Worm (Caenorhabditis elegans) whole organism, L3 larva: ENCODE results near the gene dhhc-1.

ENCODE experiments used
- R02D3.7 ChIP-seq: fragments of 150-350 bp; optimal IDR thresholded peaks from 2 replicates; lab custom pipeline; 2014; ENCODE audit warnings: missing biosample characterization, missing genetic modification characterization
- ZK546.5 ChIP-seq: sonication (generic microtip); optimal IDR thresholded peaks from 2 replicates; lab custom pipeline; 2017; ENCODE audit warnings: missing biosample characterization, missing genetic modification characterization
- ceh-16 ChIP-seq: sonication (generic microtip); optimal IDR thresholded peaks from 2 replicates; lab custom pipeline; 2017; ENCODE audit warnings: missing biosample characterization, missing genetic modification characterization
- ceh-28 ChIP-seq: fragments of 150-350 bp; optimal IDR thresholded peaks from 2 replicates; lab custom pipeline; 2014; ENCODE audit warnings: missing biosample characterization, missing genetic modification reagents, missing genetic modification characterization
- ceh-82 ChIP-seq: fragments of 150-350 bp; optimal IDR thresholded peaks from 2 replicates; lab custom pipeline; 2014; ENCODE audit warnings: missing biosample characterization, missing genetic modification characterization
- ceh-9 ChIP-seq: sonication (generic microtip); optimal IDR thresholded peaks from 2 replicates; lab custom pipeline; 2018; ENCODE audit warnings: missing biosample characterization, missing genetic modification characterization
- daf-12 ChIP-seq: fragments of 150-350 bp; optimal IDR thresholded peaks from 2 replicates; lab custom pipeline; 2014; ENCODE audit warnings: missing biosample characterization, missing genetic modification reagents, missing genetic modification characterization
- egl-5 ChIP-seq: fragments of 150-350 bp; optimal IDR thresholded peaks from 2 replicates; lab custom pipeline; 2017; ENCODE audit warnings: missing biosample characterization, missing genetic modification reagents, missing genetic modification characterization, inconsistent platforms
- elt-2 ChIP-seq: sonication (generic microtip); optimal IDR thresholded peaks from 2 replicates; lab custom pipeline; 2016; ENCODE audit warnings: missing genetic modification reagents, mild to moderate bottlenecking, missing genetic modification characterization, missing compliant biosample characterization
- eor-1 ChIP-seq, 2 experiments: fragments of 150-350 bp; optimal IDR thresholded peaks; 2 replicates each; lab custom pipeline; 2014 to 2018; ENCODE audit warnings: missing biosample characterization in 2 of 2, missing genetic modification characterization in 2 of 2
- fkh-10 ChIP-seq: sonication (generic microtip); optimal IDR thresholded peaks from 2 replicates; lab custom pipeline; 2017; ENCODE audit warnings: missing biosample characterization, missing genetic modification reagents, missing genetic modification characterization
- fkh-2 ChIP-seq: fragments of 150-350 bp; optimal IDR thresholded peaks from 2 replicates; lab custom pipeline; 2014; ENCODE audit warnings: missing biosample characterization, missing genetic modification reagents, missing genetic modification characterization
- hmg-11 ChIP-seq: sonication (generic microtip); optimal IDR thresholded peaks from 2 replicates; lab custom pipeline; 2016; ENCODE audit warnings: missing genetic modification characterization, missing compliant biosample characterization
- jun-1 ChIP-seq: fragments of 150-350 bp; optimal IDR thresholded peaks from 2 replicates; lab custom pipeline; 2014; ENCODE audit warnings: missing biosample characterization, missing genetic modification reagents, missing genetic modification characterization
- lin-15B ChIP-seq: fragments of 150-350 bp; optimal IDR thresholded peaks from 2 replicates; lab custom pipeline; 2014; ENCODE audit warnings: missing biosample characterization, missing genetic modification characterization
- lin-39 ChIP-seq: fragments of 150-350 bp; optimal IDR thresholded peaks from 2 replicates; lab custom pipeline; 2018; ENCODE audit warnings: missing biosample characterization, missing genetic modification reagents, missing genetic modification characterization
- lsy-12 ChIP-seq: sonication (generic microtip); optimal IDR thresholded peaks from 2 replicates; lab custom pipeline; 2016; ENCODE audit warnings: mild to moderate bottlenecking, missing genetic modification characterization, missing compliant biosample characterization
- mml-1 ChIP-seq: fragments of 150-350 bp; sonication (generic microtip); optimal IDR thresholded peaks from 3 replicates; lab custom pipeline; 2014; ENCODE audit warnings: missing biosample characterization, missing genetic modification characterization
- nfya-1 ChIP-seq: sonication (generic microtip); optimal IDR thresholded peaks from 2 replicates; lab custom pipeline; 2017; ENCODE audit warnings: missing genetic modification characterization, mild to moderate bottlenecking, missing compliant biosample characterization, antibody characterized with exemption, moderate library complexity; ENCODE audit not compliant: insufficient read depth
- nhr-11 ChIP-seq: fragments of 150-350 bp; optimal IDR thresholded peaks from 2 replicates; lab custom pipeline; 2014; ENCODE audit warnings: missing biosample characterization, missing genetic modification characterization
- nhr-12 ChIP-seq: fragments of 150-350 bp; optimal IDR thresholded peaks from 2 replicates; lab custom pipeline; 2014; ENCODE audit warnings: missing biosample characterization, missing genetic modification characterization
- nhr-23 ChIP-seq: fragments of 150-350 bp; optimal IDR thresholded peaks from 2 replicates; lab custom pipeline; 2014; ENCODE audit warnings: missing biosample characterization, missing genetic modification reagents, missing genetic modification characterization
- nhr-237 ChIP-seq: fragments of 150-350 bp; optimal IDR thresholded peaks from 2 replicates; lab custom pipeline; 2014; ENCODE audit warnings: missing biosample characterization, missing genetic modification characterization
- nhr-43 ChIP-seq: sonication (generic microtip); optimal IDR thresholded peaks from 2 replicates; lab custom pipeline; 2016; ENCODE audit warnings: mild to moderate bottlenecking, missing genetic modification characterization, missing compliant biosample characterization; ENCODE audit not compliant: poor library complexity, severe bottlenecking
- nhr-77 ChIP-seq: fragments of 150-350 bp; optimal IDR thresholded peaks from 2 replicates; lab custom pipeline; 2014; ENCODE audit warnings: missing biosample characterization, missing genetic modification characterization
- pha-4 ChIP-seq: fragments of 150-350 bp; optimal IDR thresholded peaks from 2 replicates; lab custom pipeline; 2014; ENCODE audit warnings: missing biosample characterization, missing genetic modification reagents, missing genetic modification characterization
- sea-2 ChIP-seq: fragments of 150-350 bp; sonication (generic microtip); optimal IDR thresholded peaks from 4 replicates; lab custom pipeline; 2014; ENCODE audit warnings: missing biosample characterization, missing genetic modification reagents, missing genetic modification characterization
- skn-1 ChIP-seq: fragments of 150-350 bp; optimal IDR thresholded peaks from 2 replicates; lab custom pipeline; 2014; ENCODE audit warnings: missing biosample characterization, missing genetic modification characterization
- snpc-4 ChIP-seq: fragments of 150-350 bp; optimal IDR thresholded peaks from 2 replicates; lab custom pipeline; 2014; ENCODE audit warnings: missing biosample characterization, missing genetic modification characterization
- zag-1 ChIP-seq: fragments of 150-350 bp; optimal IDR thresholded peaks from 2 replicates; lab custom pipeline; 2014; ENCODE audit warnings: missing biosample characterization, missing genetic modification characterization
- ztf-11 ChIP-seq: fragments of 150-350 bp; optimal IDR thresholded peaks from 2 replicates; lab custom pipeline; 2014; ENCODE audit warnings: missing biosample characterization, missing genetic modification characterization

Gene dhhc-1

ce11 chrX:15055914-15056313, 44.3 kb downstream of the dhhc-1 start, which contains the start of gene H03G16.7:
Gene H03G16.7 (minus strand): TSS chrX:15056014.
- TF ChIP-seq jun-1 (no peak), hmg-11 (tag; lab: Kevin White, UChicago) (no peak), snpc-4 (no peak), ceh-9 (tag; lab: Kevin White, UChicago) (no peak), ztf-11 (no peak), ceh-16 (tag; lab: Kevin White, UChicago) (no peak), zag-1 (no peak), egl-5 (tag; lab: Kevin White, UChicago) (no peak), nhr-11 (tag; lab: Kevin White, UChicago) (no peak), elt-2 (no peak), pha-4 (tag; lab: Kevin White, UChicago) (no peak), mml-1 (tag; lab: Kevin White, UChicago) (no peak)
- TF ChIP-seq, all 47 proteins: peak for 0

ce11 chrX:15053223-15053933, 46.8 kb downstream of the dhhc-1 start, which contains the start of gene H03G16.1:
Gene H03G16.1 (plus strand): TSS chrX:15053883.
- TF ChIP-seq nfya-1 (tag; lab: Kevin White, UChicago) (no peak), lin-15B (tag; lab: Kevin White, UChicago) (no peak), fkh-2 (tag; lab: Kevin White, UChicago) (no peak), nhr-23 (tag; lab: Kevin White, UChicago) (no peak), hmg-11 (tag; lab: Kevin White, UChicago) (no peak), ceh-16 (tag; lab: Kevin White, UChicago) (no peak), ceh-82 (tag; lab: Kevin White, UChicago) (no peak), lsy-12 (tag; lab: Kevin White, UChicago) (no peak), R02D3.7 (tag; lab: Kevin White, UChicago) (no peak), ztf-11 (no peak), nhr-11 (tag; lab: Kevin White, UChicago) (no peak), ZK546.5 (tag; lab: Kevin White, UChicago) (no peak), sea-2 (GFP tag; lab: Kevin White, UChicago) (no peak), lin-39 (tag; lab: Kevin White, UChicago) (no peak), eor-1 (tag; optimal IDR thresholded peaks at IDR 0.05; lab: Kevin White, UChicago) (no peak), nhr-77 (no peak), nhr-43 (tag; lab: Kevin White, UChicago) (no peak), jun-1 (no peak), daf-12 (no peak), elt-2 (no peak)
- TF ChIP-seq, all 47 proteins: peak for 0

ce11 chrX:15052385-15052784, 47.8 kb downstream of the dhhc-1 start, which contains the start of gene H03G16.6:
Gene H03G16.6 (plus strand): TSS chrX:15052685.
- TF ChIP-seq hmg-11 (tag; lab: Kevin White, UChicago) (no peak), nhr-12 (tag; lab: Kevin White, UChicago) (no peak), fkh-10 (no peak), sea-2 (GFP tag; lab: Kevin White, UChicago) (no peak), ztf-11 (no peak)

DNA sequence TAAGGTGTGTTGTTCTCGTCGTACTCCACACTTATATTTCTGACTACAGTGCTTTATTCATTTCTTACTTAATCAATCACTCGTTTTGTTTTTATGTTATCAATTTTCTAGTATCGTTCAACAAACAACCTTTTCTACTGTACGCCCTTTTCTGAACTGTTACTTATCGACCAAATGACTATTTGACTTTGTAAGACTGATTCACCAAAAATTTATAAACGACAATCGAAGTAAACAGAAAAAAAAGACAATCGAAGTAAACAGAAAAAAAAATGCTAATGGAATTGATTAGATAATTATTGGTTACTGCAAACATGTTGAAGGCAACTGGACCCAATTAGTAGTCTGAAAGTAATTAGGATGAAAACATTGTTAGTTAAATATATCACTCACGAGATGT, 50.2 kb downstream of the dhhc-1 start:
- TF ChIP-seq snpc-4 (no peak), lin-39 (tag; lab: Kevin White, UChicago) (no peak), nhr-237 (no peak), pha-4 (tag; lab: Kevin White, UChicago) (peak; percentile 58), ztf-11 (no peak), skn-1 (tag; lab: Kevin White, UChicago) (no peak), elt-2 (peak; percentile 4), ceh-28 (tag; lab: Kevin White, UChicago) (no peak), ZK546.5 (tag; lab: Kevin White, UChicago) (no peak), daf-12 (no peak), sea-2 (GFP tag; lab: Kevin White, UChicago) (no peak), jun-1 (no peak)
- TF ChIP-seq, all 47 proteins: peak for 2
